Fruit fly (Drosophila melanogaster): ENCODE data around the gene CG42353.

The CG42353 gene

DNA sequence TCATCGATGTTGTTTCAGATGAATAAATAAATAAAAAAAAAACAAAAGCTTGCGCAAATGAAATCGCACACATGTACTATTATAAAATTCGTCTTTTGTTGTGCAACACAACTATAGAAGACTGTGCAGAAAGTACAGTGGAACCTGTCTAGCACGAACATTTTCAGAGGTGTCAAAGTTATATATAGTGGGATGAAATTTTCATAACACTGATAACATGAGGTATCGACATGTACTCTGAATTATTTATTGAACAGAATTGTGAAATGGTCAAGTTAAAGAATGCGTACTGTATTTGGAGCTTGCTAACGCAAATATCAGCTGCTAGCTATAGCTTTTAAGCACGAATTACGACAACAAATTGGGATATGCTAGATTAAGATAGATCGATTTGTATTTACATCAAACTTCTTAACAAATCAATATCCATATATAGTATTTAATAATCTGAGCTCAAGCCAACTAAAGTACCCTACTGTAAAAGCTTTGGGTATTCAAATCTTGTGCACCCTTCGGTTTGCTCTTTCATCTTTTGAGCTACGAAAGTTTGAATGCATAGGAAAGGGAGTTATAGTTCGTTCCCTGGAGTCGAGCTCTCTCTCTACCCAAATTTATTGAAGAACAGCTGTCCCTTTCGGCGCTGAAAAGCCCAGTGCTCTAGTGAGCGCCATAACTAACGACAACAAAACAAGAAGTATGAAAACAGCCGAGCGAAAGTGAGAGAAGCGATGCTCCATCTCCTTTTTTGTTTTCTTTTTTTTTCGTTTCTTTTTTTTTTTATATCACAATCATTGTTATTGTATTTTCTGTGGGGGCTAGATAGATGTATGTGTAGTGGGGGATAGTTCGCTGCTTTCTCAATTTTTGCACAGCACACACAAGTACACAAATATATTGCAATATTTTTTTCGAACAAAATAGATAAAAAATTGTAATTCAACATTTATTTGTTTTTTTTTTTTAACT is 14.3 kb downstream of the CG42353 start (continued):
- TF ChIP-seq Lim3 (GFP tag; IDR thresholded peaks at IDR 0.05) (peak; percentile 70; the same call in 1 of the 2 replicates), CG7271 (tag; optimal IDR thresholded peaks at IDR 0.05) (no peak), CG1792 (GFP tag; optimal IDR thresholded peaks at IDR 0.05) (peak; percentile 85), Max (GFP tag; optimal IDR thresholded peaks at IDR 0.05) (peak; percentile 86), Drgx (GFP tag; IDR thresholded peaks at IDR 0.05) (peak; percentile 88), CG7928 (GFP tag; optimal IDR thresholded peaks at IDR 0.05) (peak; percentile 67), trh (GFP tag; optimal IDR thresholded peaks at IDR 0.05) (peak; percentile 59), Oli (tag; optimal IDR thresholded peaks at IDR 0.05) (peak; percentile 92), sd (tag; optimal IDR thresholded peaks at IDR 0.05) (peak; percentile 44), NK7.1 (GFP tag; optimal IDR thresholded peaks at IDR 0.05) (peak; percentile 66), unpg (GFP tag; optimal IDR thresholded peaks at IDR 0.05) (peak; percentile 93), CG30431 (GFP tag; optimal IDR thresholded peaks at IDR 0.05) (peak; percentile 76), knrl (GFP tag; IDR thresholded peaks at IDR 0.05; ENCODE audit: partially characterized antibody) (no peak), CG8765 (GFP tag; IDR thresholded peaks at IDR 0.05) (peak; percentile 55; the same call in 1 of the 2 replicates), CG11560 (tag; IDR thresholded peaks at IDR 0.05) (peak; percentile 71), CG9817 (tag; optimal IDR thresholded peaks at IDR 0.05) (peak; percentile 96), gce (GFP tag; IDR thresholded peaks at IDR 0.05) (peak; percentile 88), dati (GFP tag; IDR thresholded peaks at IDR 0.05) (peak; percentile 85), D19A (tag; optimal IDR thresholded peaks at IDR 0.05) (peak; percentile 60), trem (tag; optimal IDR thresholded peaks at IDR 0.05) (peak; percentile 7), sna (GFP tag; IDR thresholded peaks at IDR 0.05; ENCODE audit: partially characterized antibody) (no peak), Sry-δ (GFP tag; optimal IDR thresholded peaks at IDR 0.05) (peak; percentile 55), CG10267 (tag; optimal IDR thresholded peaks at IDR 0.05) (peak; percentile 68), CG16779 (GFP tag; IDR thresholded peaks at IDR 0.05) (peak; percentile 94), ase (GFP tag; IDR thresholded peaks at IDR 0.05) (peak; percentile 88; the same call in 2 of the 3 replicates), CoRest (tag; optimal IDR thresholded peaks at IDR 0.05) (peak; percentile 93), CG1603 (tag; optimal IDR thresholded peaks at IDR 0.05) (peak; percentile 95), Antp (GFP tag; optimal IDR thresholded peaks at IDR 0.05) (peak; percentile 90), tx (GFP tag; optimal IDR thresholded peaks at IDR 0.05) (peak; percentile 86), wor (GFP tag; IDR thresholded peaks at IDR 0.05) (peak; percentile 73), Bgb (GFP tag; IDR thresholded peaks at IDR 0.05; ENCODE audit: partially characterized antibody) (no peak), CG4360 (GFP tag; IDR thresholded peaks at IDR 0.05) (no peak), NC2α (GFP tag; optimal IDR thresholded peaks at IDR 0.05) (peak; percentile 54), mirr (GFP tag; optimal IDR thresholded peaks at IDR 0.05) (peak; percentile 97), CG18619 (GFP tag; optimal IDR thresholded peaks at IDR 0.05) (peak; percentile 89), CG9932 (GFP tag; IDR thresholded peaks at IDR 0.05) (peak; percentile 94), CG3163 (GFP tag; optimal IDR thresholded peaks at IDR 0.05) (peak; percentile 67), NC2β (GFP tag; optimal IDR thresholded peaks at IDR 0.05) (peak; percentile 74), CG17829 (tag; optimal IDR thresholded peaks at IDR 0.05) (peak; percentile 77), Xrp1 (GFP tag; IDR thresholded peaks at IDR 0.05) (peak; percentile 83), CG32532 (GFP tag; IDR thresholded peaks at IDR 0.05) (peak; percentile 95), HLH54F (GFP tag; optimal IDR thresholded peaks at IDR 0.05) (peak; percentile 91), cato (GFP tag; optimal IDR thresholded peaks at IDR 0.05; ENCODE audit: borderline replicate concordance) (peak; percentile 71), fd64A (GFP tag; optimal IDR thresholded peaks at IDR 0.05) (peak; percentile 68), CG9727 (GFP tag; optimal IDR thresholded peaks at IDR 0.05) (peak; percentile 80), salm (tag; optimal IDR thresholded peaks at IDR 0.05) (peak; percentile 82), CG10147 (GFP tag; optimal IDR thresholded peaks at IDR 0.05) (peak; percentile 87), CG3281 (GFP tag; optimal IDR thresholded peaks at IDR 0.05) (peak; percentile 93)
